Fruit fly (Drosophila melanogaster): Measurements from ENCODE around the gene CG31559.

Gene CG31559

DNA sequence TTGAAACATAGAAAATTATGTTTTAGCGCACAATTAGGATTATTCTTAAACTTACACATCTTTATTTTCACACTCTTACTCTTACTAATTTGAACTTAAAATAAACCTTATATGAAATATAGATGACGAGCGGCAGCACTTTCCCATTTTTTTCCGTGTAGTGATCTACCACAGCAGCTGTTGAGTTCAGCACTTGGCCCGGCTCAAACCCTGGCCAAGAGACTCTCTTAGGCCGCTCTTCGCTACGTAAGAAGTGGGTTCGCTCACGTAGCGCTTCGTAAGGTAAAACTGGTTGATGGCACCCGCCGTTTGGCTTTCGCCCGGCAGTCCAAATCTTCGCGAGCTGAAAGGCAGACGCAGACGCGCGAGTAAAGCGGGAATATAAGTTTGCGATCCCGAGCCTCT, 41.5 kb upstream of the CG31559 start, which contains the start of gene Osi24 (continued):
- peak; percentile 54 for TF ChIP-seq CG1621 (tag; optimal IDR thresholded peaks at IDR 0.05)
- TF ChIP-seq CG32006 (GFP tag; optimal IDR thresholded peaks at IDR 0.05), result peak; percentile 93
- peak; percentile 51 for TF ChIP-seq CG3032 (tag; optimal IDR thresholded peaks at IDR 0.05)
- peak; percentile 88 for TF ChIP-seq net (GFP tag; optimal IDR thresholded peaks at IDR 0.05)
- peak; percentile 74 for TF ChIP-seq Hr39 (GFP tag; optimal IDR thresholded peaks at IDR 0.05)
- TF ChIP-seq esn (GFP tag; optimal IDR thresholded peaks at IDR 0.05), result peak; percentile 75
- peak; percentile 88 for TF ChIP-seq pdm3 (GFP tag; optimal IDR thresholded peaks at IDR 0.05)
- TF ChIP-seq CG11762 (GFP tag; optimal IDR thresholded peaks at IDR 0.05; ENCODE audit: insufficient read depth), result peak; percentile 60
- TF ChIP-seq CG9139 (GFP tag; optimal IDR thresholded peaks at IDR 0.05), result peak; percentile 33
- peak; percentile 55 for TF ChIP-seq CG16779 (tag; optimal IDR thresholded peaks at IDR 0.05)
- peak; percentile 64 for TF ChIP-seq Smox (GFP tag; optimal IDR thresholded peaks at IDR 0.05)
- no peak for TF ChIP-seq fkh (GFP tag; optimal IDR thresholded peaks at IDR 0.05)
- TF ChIP-seq CG3919 (GFP tag; optimal IDR thresholded peaks at IDR 0.05), result peak; percentile 86
- TF ChIP-seq Eip78C (GFP tag), result peak; percentile 96
- TF ChIP-seq acj6 (GFP tag; optimal IDR thresholded peaks at IDR 0.05), result peak; percentile 78
- TF ChIP-seq Sox14 (GFP tag; optimal IDR thresholded peaks at IDR 0.05), result peak; percentile 77
- peak; percentile 64 for TF ChIP-seq CG34406 (GFP tag; optimal IDR thresholded peaks at IDR 0.05)
- TF ChIP-seq CG6276 (GFP tag; optimal IDR thresholded peaks at IDR 0.05), result peak; percentile 78
- no peak for TF ChIP-seq Hr38 (GFP tag; optimal IDR thresholded peaks at IDR 0.05)
- TF ChIP-seq CG31627 (GFP tag; optimal IDR thresholded peaks at IDR 0.05), result peak; percentile 53
- peak; percentile 38 for TF ChIP-seq Sox15 (GFP tag; optimal IDR thresholded peaks at IDR 0.05)
- peak; percentile 63 for TF ChIP-seq CG10669 (GFP tag; optimal IDR thresholded peaks at IDR 0.05)
- peak; percentile 58 for TF ChIP-seq spab (GFP tag; optimal IDR thresholded peaks at IDR 0.05)
- peak; percentile 77 for TF ChIP-seq CG7368 (GFP tag; optimal IDR thresholded peaks at IDR 0.05)
- peak; percentile 77 for TF ChIP-seq CG10631 (GFP tag; optimal IDR thresholded peaks at IDR 0.05)
- peak; percentile 68 for TF ChIP-seq Met (GFP tag; optimal IDR thresholded peaks at IDR 0.05)
- peak; percentile 92 for TF ChIP-seq CG8119 (GFP tag; IDR thresholded peaks at IDR 0.05)
- no peak for TF ChIP-seq CG6854 (GFP tag; optimal IDR thresholded peaks at IDR 0.05)
- peak; percentile 73 for TF ChIP-seq CG8632 (GFP tag; optimal IDR thresholded peaks at IDR 0.05)
- peak; percentile 73 for TF ChIP-seq lz (GFP tag; optimal IDR thresholded peaks at IDR 0.05)
- peak; percentile 4 for TF ChIP-seq fd85E (GFP tag; optimal IDR thresholded peaks at IDR 0.05)
- TF ChIP-seq CG11902 (GFP tag; optimal IDR thresholded peaks at IDR 0.05), result peak; percentile 38
- peak; percentile 23 to 24 for TF ChIP-seq ss (GFP tag; optimal IDR thresholded peaks at IDR 0.05)
- TF ChIP-seq fd59A (GFP tag; optimal IDR thresholded peaks at IDR 0.05), result peak; percentile 35
- peak; percentile 26 for TF ChIP-seq CG6808 (GFP tag; optimal IDR thresholded peaks at IDR 0.05)
- TF ChIP-seq CG4318 (GFP tag; optimal IDR thresholded peaks at IDR 0.05), result peak; percentile 79
- no peak for TF ChIP-seq Eip93F (GFP tag; optimal IDR thresholded peaks at IDR 0.05)
- peak; percentile 15 to 77 for TF ChIP-seq salr (GFP tag; optimal IDR thresholded peaks at IDR 0.05)
- peak; percentile 59 for TF ChIP-seq Sox102F (GFP tag; optimal IDR thresholded peaks at IDR 0.05)
- TF ChIP-seq Hr4 (GFP tag; optimal IDR thresholded peaks at IDR 0.05), result peak; percentile 94
- peak; percentile 51 for TF ChIP-seq Ets21C (GFP tag; optimal IDR thresholded peaks at IDR 0.05)
- peak; percentile 80 for TF ChIP-seq Eip75B (GFP tag; optimal IDR thresholded peaks at IDR 0.05)

DNA sequence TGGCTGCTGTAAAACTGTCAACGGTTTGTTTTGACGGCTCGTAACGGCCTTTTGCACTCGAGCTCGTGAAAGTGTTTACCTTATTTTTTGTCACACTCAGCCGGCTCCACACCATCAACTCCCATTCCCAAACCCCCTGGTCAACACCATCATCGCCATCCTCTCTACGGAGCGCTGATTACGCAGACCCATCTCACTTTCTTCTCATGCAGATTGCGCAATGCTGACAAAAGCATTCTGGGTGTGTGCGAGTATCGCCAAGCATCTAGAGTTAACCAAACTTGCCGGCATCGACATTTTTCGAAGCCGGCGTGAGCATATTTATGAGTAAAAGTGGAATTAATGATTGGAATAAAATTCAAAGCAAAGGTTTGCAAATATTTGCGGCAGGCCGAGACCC, 39.4 kb upstream of the CG31559 start:
- TF ChIP-seq CG8632 (GFP tag; optimal IDR thresholded peaks at IDR 0.05) (no peak), vri (GFP tag; optimal IDR thresholded peaks at IDR 0.05) (peak; percentile 10), cyc (GFP tag; optimal IDR thresholded peaks at IDR 0.05) (no peak), CG6808 (GFP tag; optimal IDR thresholded peaks at IDR 0.05) (no peak), CG16779 (tag; optimal IDR thresholded peaks at IDR 0.05) (no peak), CG10631 (GFP tag; optimal IDR thresholded peaks at IDR 0.05) (no peak), achi (GFP tag; optimal IDR thresholded peaks at IDR 0.05) (no peak), Lpt (GFP tag; optimal IDR thresholded peaks at IDR 0.05) (no peak), CG32006 (GFP tag; optimal IDR thresholded peaks at IDR 0.05) (no peak), Sox15 (GFP tag; optimal IDR thresholded peaks at IDR 0.05) (no peak), Eip78C (GFP tag) (peak; percentile 0), Blimp-1 (GFP tag; optimal IDR thresholded peaks at IDR 0.05) (peak; percentile 27), dac (GFP tag; optimal IDR thresholded peaks at IDR 0.05) (no peak), CG7368 (GFP tag; optimal IDR thresholded peaks at IDR 0.05) (no peak)
